Fruit fly (Drosophila melanogaster) whole organism, embryonic: ENCODE data around the gene tok.

ENCODE experiments used
- ATbp ChIP-seq: fragments of 200-800 bp; sonication (Bioruptor generic); optimal IDR thresholded peaks from 2 replicates; lab custom pipeline; 2017; ENCODE audit warnings: missing biosample characterization, mild to moderate bottlenecking, missing genetic modification characterization, missing genetic modification reagents
- CG10209 ChIP-seq: fragments of 200-800 bp; sonication (Bioruptor generic); optimal IDR thresholded peaks from 3 replicates; lab custom pipeline; 2017; ENCODE audit warnings: missing biosample characterization, mild to moderate bottlenecking, missing genetic modification characterization, missing genetic modification reagents
- CG10565 ChIP-seq: fragments of 200-800 bp; sonication (Bioruptor generic); optimal IDR thresholded peaks from 3 replicates; lab custom pipeline; 2016; ENCODE audit warnings: missing biosample characterization, mild to moderate bottlenecking, missing genetic modification characterization
- CG12769 ChIP-seq: fragments of 200-800 bp; sonication (Bioruptor generic); optimal IDR thresholded peaks from 2 replicates; lab custom pipeline; 2019; ENCODE audit warnings: missing biosample characterization, mild to moderate bottlenecking, missing genetic modification characterization, moderate library complexity
- CG13424 ChIP-seq: fragments of 200-800 bp; sonication (Bioruptor generic); optimal IDR thresholded peaks from 2 replicates; lab custom pipeline; 2019; ENCODE audit warnings: missing biosample characterization, mild to moderate bottlenecking, missing genetic modification characterization, moderate library complexity
- CG13894 ChIP-seq: fragments of 200-800 bp; sonication (Bioruptor generic); optimal IDR thresholded peaks from 3 replicates; lab custom pipeline; 2018; ENCODE audit warnings: missing biosample characterization, mild to moderate bottlenecking, missing genetic modification characterization, moderate library complexity
- CG14860 ChIP-seq: fragments of 200-800 bp; sonication (Bioruptor generic); IDR thresholded peaks from 3 replicates; pipeline ENCODE4 v1.3.6; 2022; ENCODE audit warnings: missing biosample characterization, missing genetic modification characterization; ENCODE audit not compliant: partially characterized antibody
- CG14965 ChIP-seq: fragments of 200-800 bp; sonication (Bioruptor generic); optimal IDR thresholded peaks from 2 replicates; lab custom pipeline; 2016; ENCODE audit warnings: missing biosample characterization, missing genetic modification characterization, borderline replicate concordance
- CG15073 ChIP-seq: fragments of 200-800 bp; sonication (Bioruptor generic); optimal IDR thresholded peaks from 2 replicates; lab custom pipeline; 2016; ENCODE audit warnings: missing biosample characterization, missing genetic modification characterization
- CG17912 ChIP-seq: fragments of 200-800 bp; sonication (Bioruptor generic); optimal IDR thresholded peaks from 2 replicates; lab custom pipeline; 2018; ENCODE audit warnings: missing biosample characterization, mild to moderate bottlenecking, missing genetic modification characterization
- CG18619 ChIP-seq: fragments of 200-800 bp; sonication (Bioruptor generic); optimal IDR thresholded peaks from 3 replicates; lab custom pipeline; 2017; ENCODE audit warnings: missing biosample characterization, mild to moderate bottlenecking, missing genetic modification characterization
- CG31441 ChIP-seq: fragments of 200-800 bp; sonication (Bioruptor generic); IDR thresholded peaks from 2 replicates; pipeline ENCODE4 v1.3.6; 2022; ENCODE audit warnings: missing biosample characterization, missing genetic modification characterization
- CG33213 ChIP-seq: fragments of 200-800 bp; sonication (Bioruptor generic); optimal IDR thresholded peaks from 3 replicates; lab custom pipeline; 2016; ENCODE audit warnings: missing biosample characterization, missing genetic modification characterization
- CG34376 ChIP-seq: fragments of 200-800 bp; sonication (Bioruptor generic); optimal IDR thresholded peaks from 2 replicates; lab custom pipeline; 2018; ENCODE audit warnings: missing biosample characterization, mild to moderate bottlenecking, missing genetic modification characterization
- CG3838 ChIP-seq: fragments of 200-800 bp; sonication (Bioruptor generic); optimal IDR thresholded peaks from 3 replicates; lab custom pipeline; 2016; ENCODE audit warnings: missing biosample characterization, missing genetic modification characterization
- CG4360 ChIP-seq: fragments of 200-800 bp; sonication (Bioruptor generic); IDR thresholded peaks from 2 replicates; pipeline ENCODE4 v1.3.6; 2022; ENCODE audit warnings: missing biosample characterization, missing genetic modification characterization
- CG4424 ChIP-seq: fragments of 200-800 bp; sonication (Bioruptor generic); optimal IDR thresholded peaks from 3 replicates; lab custom pipeline; 2016; ENCODE audit warnings: missing biosample characterization, missing genetic modification characterization
- CG4617 ChIP-seq: fragments of 200-800 bp; sonication (Bioruptor generic); optimal IDR thresholded peaks from 3 replicates; lab custom pipeline; 2016; ENCODE audit warnings: missing biosample characterization, missing genetic modification characterization, borderline replicate concordance
- CG7372 ChIP-seq: fragments of 200-800 bp; sonication (Bioruptor generic); IDR thresholded peaks from 2 replicates; pipeline ENCODE4 v1.3.6; 2022; ENCODE audit warnings: missing biosample characterization, missing genetic modification characterization
- Deaf1 ChIP-seq: fragments of 200-800 bp; optimal IDR thresholded peaks from 3 replicates; lab custom pipeline; 2019; ENCODE audit warnings: missing biosample characterization, mild to moderate bottlenecking, missing genetic modification characterization, moderate library complexity
- Eip74EF ChIP-seq, 2 experiments: fragments of 200-800 bp in 1 of 2; fragments of >200 bp in 1 of 2; sonication (Bioruptor generic) in 1 of 2; optimal IDR thresholded peaks; 2 replicates each; lab custom pipeline; 2017 to 2019; ENCODE audit warnings: missing biosample characterization in 2 of 2, missing genetic modification characterization in 2 of 2, mild to moderate bottlenecking in 1 of 2, moderate library complexity in 1 of 2
- Gsc ChIP-seq: fragments of 200-800 bp; sonication (Bioruptor generic); IDR thresholded peaks from 2 replicates; pipeline ENCODE4 v1.3.6; 2022; ENCODE audit warnings: missing biosample characterization, missing genetic modification characterization
- HLH54F ChIP-seq: fragments of 200-800 bp; sonication (Bioruptor generic); optimal IDR thresholded peaks from 3 replicates; lab custom pipeline; 2016; ENCODE audit warnings: missing biosample characterization, missing genetic modification characterization
- MTF-1 ChIP-seq: fragments of 200-800 bp; sonication (Bioruptor generic); optimal IDR thresholded peaks from 2 replicates; lab custom pipeline; 2018; ENCODE audit warnings: missing biosample characterization, mild to moderate bottlenecking, missing genetic modification characterization, borderline replicate concordance
- Max ChIP-seq: fragments of 200-800 bp; sonication (Bioruptor generic); optimal IDR thresholded peaks from 2 replicates; lab custom pipeline; 2016; ENCODE audit warnings: missing biosample characterization, mild to moderate bottlenecking, missing genetic modification characterization
- Opbp ChIP-seq: fragments of 200-800 bp; sonication (Bioruptor generic); IDR thresholded peaks from 3 replicates; pipeline ENCODE4 v1.3.6; 2022; ENCODE audit warnings: missing biosample characterization, missing genetic modification characterization; ENCODE audit not compliant: partially characterized antibody
- Ptx1 ChIP-seq: fragments of 200-800 bp; sonication (Bioruptor generic); IDR thresholded peaks from 2 replicates; pipeline ENCODE4 v1.3.6; 2022; ENCODE audit warnings: missing biosample characterization, missing genetic modification characterization
- Six4 ChIP-seq: fragments of 200-800 bp; sonication (Bioruptor generic); optimal IDR thresholded peaks from 2 replicates; lab custom pipeline; 2016; ENCODE audit warnings: missing biosample characterization, missing genetic modification characterization
- Sry-β ChIP-seq: fragments of 200-800 bp; sonication (Bioruptor generic); optimal IDR thresholded peaks from 2 replicates; lab custom pipeline; 2018; ENCODE audit warnings: missing biosample characterization, mild to moderate bottlenecking, missing genetic modification characterization, moderate library complexity
- Ssrp ChIP-seq: fragments of 200-800 bp; sonication (Bioruptor generic); optimal IDR thresholded peaks from 2 replicates; lab custom pipeline; 2018; ENCODE audit warnings: missing biosample characterization, mild to moderate bottlenecking, missing genetic modification characterization, moderate library complexity
- crc ChIP-seq: fragments of 200-800 bp; sonication (Bioruptor generic); optimal IDR thresholded peaks from 2 replicates; lab custom pipeline; 2016; ENCODE audit warnings: missing biosample characterization, missing genetic modification characterization
- crol ChIP-seq: fragments of 200-800 bp; sonication (Bioruptor generic); IDR thresholded peaks from 2 replicates; pipeline ENCODE4 v1.3.6; 2022; ENCODE audit warnings: missing biosample characterization, missing genetic modification characterization
- disco-r ChIP-seq: fragments of 200-800 bp; sonication (Bioruptor generic); optimal IDR thresholded peaks from 2 replicates; lab custom pipeline; 2016; ENCODE audit warnings: missing biosample characterization, missing genetic modification characterization
- fd96Cb ChIP-seq: fragments of 200-800 bp; sonication (Bioruptor generic); optimal IDR thresholded peaks from 2 replicates; lab custom pipeline; 2018; ENCODE audit warnings: missing biosample characterization, mild to moderate bottlenecking, missing genetic modification characterization, moderate library complexity
- ftz-f1 ChIP-seq: fragments of 200-800 bp; sonication (Bioruptor generic); optimal IDR thresholded peaks from 2 replicates; lab custom pipeline; 2016; ENCODE audit warnings: missing biosample characterization, missing genetic modification characterization
- grn ChIP-seq: fragments of 200-800 bp; sonication (Bioruptor generic); optimal IDR thresholded peaks from 3 replicates; lab custom pipeline; 2017; ENCODE audit warnings: missing biosample characterization, missing genetic modification characterization
- ham ChIP-seq: fragments of 200-800 bp; sonication (Bioruptor generic); IDR thresholded peaks from 2 replicates; pipeline ENCODE4 v1.3.6; 2022; ENCODE audit warnings: missing biosample characterization, missing genetic modification characterization
- her ChIP-seq: fragments of 200-800 bp; sonication (Bioruptor generic); optimal IDR thresholded peaks from 2 replicates; lab custom pipeline; 2016; ENCODE audit warnings: missing biosample characterization, missing genetic modification characterization
- inv ChIP-seq: fragments of 200-800 bp; sonication (Bioruptor generic); IDR thresholded peaks from 2 replicates; pipeline ENCODE4 v1.3.6; 2022; ENCODE audit warnings: missing biosample characterization, missing genetic modification characterization; ENCODE audit not compliant: partially characterized antibody
- nerfin-1 ChIP-seq: fragments of 200-800 bp; sonication (Bioruptor generic); optimal IDR thresholded peaks from 3 replicates; lab custom pipeline; 2019; ENCODE audit warnings: missing biosample characterization, mild to moderate bottlenecking, missing genetic modification characterization, moderate library complexity
- pho ChIP-seq: fragments of 200-800 bp; sonication (Bioruptor generic); optimal IDR thresholded peaks from 2 replicates; lab custom pipeline; 2016; ENCODE audit warnings: missing biosample characterization, missing genetic modification characterization
- sc ChIP-seq, 3 experiments: fragments of >200 bp in 2 of 3; fragments of 200-800 bp in 1 of 3; sonication (Bioruptor generic) in 1 of 3; optimal IDR thresholded peaks; 2 replicates in 2 of 3; 3 replicates in 1 of 3; lab custom pipeline; 2017; ENCODE audit warnings: mild to moderate bottlenecking in 1 of 3, missing biosample characterization in 1 of 3, missing genetic modification characterization in 1 of 3, missing genetic modification reagents in 1 of 3
- sim ChIP-seq: fragments of 200-800 bp; sonication (Bioruptor generic); IDR thresholded peaks from 2 replicates; pipeline ENCODE4 v1.3.6; 2022; ENCODE audit warnings: missing biosample characterization, missing genetic modification characterization
- sob ChIP-seq: fragments of 200-800 bp; sonication (Bioruptor generic); IDR thresholded peaks from 2 replicates; pipeline ENCODE4 v1.3.6; 2022; ENCODE audit warnings: missing biosample characterization, missing genetic modification characterization
- trem ChIP-seq: fragments of 200-800 bp; optimal IDR thresholded peaks from 3 replicates; lab custom pipeline; 2019; ENCODE audit warnings: missing biosample characterization, mild to moderate bottlenecking, missing genetic modification characterization, moderate library complexity
- tup ChIP-seq: fragments of 200-800 bp; sonication (Bioruptor generic); optimal IDR thresholded peaks from 2 replicates; lab custom pipeline; 2016; ENCODE audit warnings: missing biosample characterization, mild to moderate bottlenecking, missing genetic modification characterization, moderate library complexity
- z ChIP-seq: fragments of 200-800 bp; sonication (Bioruptor generic); IDR thresholded peaks from 3 replicates; pipeline ENCODE4 v1.3.6; 2022; ENCODE audit warnings: missing biosample characterization, missing genetic modification characterization

The tok gene

dm6 chr3R:24771273-24772231 is 52.1 kb downstream of the tok start, which contains the start of gene CG42331 (continued):
- TF ChIP-seq CG34376 (GFP tag; lab: Kevin White, UChicago) (peak; percentile 80), z (GFP tag; lab: Robert Waterston, UW) (peak; percentile 71; the same call in 2 of the 3 replicates), crol (GFP tag; lab: Robert Waterston, UW) (peak; percentile 89), Gsc (GFP tag; lab: Robert Waterston, UW) (no peak), Max (peak; percentile 27), Six4 (peak; percentile 11), CG3838 (GFP tag; lab: Kevin White, UChicago) (no peak), CG4360 (GFP tag; lab: Robert Waterston, UW) (0 out of 2 replicates have a peak, but pooled peaks have one; percentile 14), Sry-β (GFP tag; lab: Kevin White, UChicago) (no peak), Ssrp (tag; lab: Kevin White, UChicago) (peak; percentile 51), Opbp (no peak), CG10565 (GFP tag; lab: Kevin White, UChicago) (no peak), CG7372 (GFP tag; lab: Robert Waterston, UW) (peak; percentile 30), disco-r (GFP tag; lab: Kevin White, UChicago) (peak; percentile 9), ham (no peak), sob (peak; percentile 28; the same call in 1 of the 2 replicates), Ptx1 (GFP tag; lab: Robert Waterston, UW) (peak; percentile 65), fd96Cb (tag; lab: Kevin White, UChicago) (peak; percentile 66), trem (tag; lab: Kevin White, UChicago) (peak; percentile 23), HLH54F (GFP tag; lab: Kevin White, UChicago) (no peak), CG14965 (GFP tag; lab: Kevin White, UChicago) (no peak), MTF-1 (GFP tag; lab: Kevin White, UChicago) (no peak), CG4424 (GFP tag; lab: Kevin White, UChicago) (peak; percentile 52), ATbp (GFP tag; lab: Kevin White, UChicago) (peak; percentile 66), inv (GFP tag; lab: Robert Waterston, UW) (no peak), sim (GFP tag; lab: Robert Waterston, UW) (no peak), crc (GFP tag; lab: Kevin White, UChicago) (no peak), CG10209 (peak; percentile 54), ftz-f1 (GFP tag; lab: Kevin White, UChicago) (no peak), CG13894 (tag; lab: Kevin White, UChicago) (no peak), CG4617 (GFP tag; lab: Kevin White, UChicago) (no peak), sc (optimal IDR thresholded peaks at IDR 0.05; lab: Kevin White, UChicago) (no peak), sc (GFP tag; optimal IDR thresholded peaks at IDR 0.05; lab: Kevin White, UChicago) (peak; percentile 8), Deaf1 (tag; lab: Kevin White, UChicago) (peak; percentile 23), nerfin-1 (tag; lab: Kevin White, UChicago) (peak; percentile 34), CG14860 (GFP tag; lab: Robert Waterston, UW) (no peak), CG15073 (GFP tag; lab: Kevin White, UChicago) (no peak), Eip74EF (GFP tag; optimal IDR thresholded peaks at IDR 0.05; lab: Kevin White, UChicago) (peak in 1 of 2 experiments; percentile 77), CG13424 (tag; lab: Kevin White, UChicago) (peak; percentile 69), CG12769 (peak; percentile 76), pho (GFP tag; lab: Kevin White, UChicago) (peak; percentile 50), CG31441 (GFP tag; lab: Robert Waterston, UW) (peak; percentile 71), her (peak; percentile 45), grn (GFP tag; lab: Kevin White, UChicago) (peak; percentile 2), tup (no peak), CG18619 (GFP tag; lab: Kevin White, UChicago) (peak; percentile 67), CG33213 (no peak), CG17912 (GFP tag; lab: Kevin White, UChicago) (no peak)
